Worm (Caenorhabditis elegans) whole organism, young adult: ENCODE data around the gene tag-243.
A peak's percentile ranks its signal among the peaks of the same experiment; 100 is the strongest.

Experiments used
- B0261.1 ChIP-seq: sonication (generic microtip); optimal IDR thresholded peaks from 2 replicates; lab custom pipeline; 2016; ENCODE audit warnings: mild to moderate bottlenecking, missing genetic modification characterization, moderate library complexity, missing compliant biosample characterization
- D2030.7 ChIP-seq: fragments of 200-800 bp; sonication (Bioruptor generic); IDR thresholded peaks from 2 replicates; pipeline ENCODE4 v1.3.6; 2022; ENCODE audit warnings: missing genetic modification reagents, missing genetic modification characterization, missing compliant biosample characterization
- F10E7.11 ChIP-seq: sonication (generic microtip); optimal IDR thresholded peaks from 2 replicates; lab custom pipeline; 2017; ENCODE audit warnings: mild to moderate bottlenecking, missing genetic modification characterization, moderate library complexity, missing compliant biosample characterization
- F39B2.1 ChIP-seq: fragments of 200-800 bp; sonication (Bioruptor generic); IDR thresholded peaks from 2 replicates; pipeline ENCODE4 v1.3.6; 2022; ENCODE audit warnings: missing genetic modification reagents, missing genetic modification characterization, missing compliant biosample characterization
- F55B11.4 ChIP-seq: sonication (generic microtip); optimal IDR thresholded peaks from 2 replicates; lab custom pipeline; 2016; ENCODE audit warnings: missing compliant biosample characterization, missing genetic modification characterization, borderline replicate concordance; ENCODE audit not compliant: insufficient read depth
- K11D2.4 ChIP-seq: fragments of 200-800 bp; sonication (Bioruptor generic); IDR thresholded peaks from 2 replicates; pipeline ENCODE4 v1.3.6; 2022; ENCODE audit warnings: missing genetic modification reagents, missing genetic modification characterization, missing compliant biosample characterization
- T07F8.4 ChIP-seq: sonication (generic microtip); optimal IDR thresholded peaks from 2 replicates; lab custom pipeline; 2016; ENCODE audit warnings: mild to moderate bottlenecking, missing genetic modification characterization, moderate library complexity, missing compliant biosample characterization
- Y53G8AR.9 ChIP-seq: fragments of 200-800 bp; sonication (Bioruptor generic); conservative IDR thresholded peaks from 2 replicates; pipeline ENCODE4 v1.3.6; 2022; ENCODE audit warnings: missing genetic modification reagents, missing genetic modification characterization, missing compliant biosample characterization
- ama-1 ChIP-seq, 3 experiments: fragments of 150-350 bp in 1 of 3; sonication (generic microtip) in 2 of 3; optimal IDR thresholded peaks; 2 replicates each; lab custom pipeline; 2014 to 2018; ENCODE audit warnings: missing biosample characterization in 2 of 3, missing genetic modification characterization in 2 of 3, missing genetic modification reagents in 2 of 3
- aptf-2 ChIP-seq: fragments of 200-800 bp; sonication (Bioruptor generic); conservative IDR thresholded peaks from 2 replicates; pipeline ENCODE4 v1.3.6; 2022; ENCODE audit warnings: missing genetic modification reagents, missing genetic modification characterization, missing compliant biosample characterization
- cebp-1 ChIP-seq, 2 experiments: fragments of 200-800 bp in 1 of 2; sonication (Bioruptor generic) in 1 of 2; sonication (generic microtip) in 1 of 2; IDR thresholded peaks in 1 of 2; optimal IDR thresholded peaks in 1 of 2; 2 replicates each; pipeline versions ENCODE4 v1.3.6 to Lab custom; 2017 to 2022; ENCODE audit warnings: missing compliant biosample characterization in 2 of 2, missing genetic modification characterization in 2 of 2, mild to moderate bottlenecking in 1 of 2, missing genetic modification reagents in 1 of 2, moderate library complexity in 1 of 2
- ceh-40 ChIP-seq: fragments of 200-800 bp; sonication (Bioruptor generic); IDR thresholded peaks from 2 replicates; pipeline ENCODE4 v1.3.6; 2022; ENCODE audit warnings: missing genetic modification characterization, missing compliant biosample characterization
- ceh-79 ChIP-seq: sonication (generic microtip); optimal IDR thresholded peaks from 2 replicates; lab custom pipeline; 2017; ENCODE audit warnings: mild to moderate bottlenecking, missing genetic modification characterization, missing compliant biosample characterization
- chd-7 ChIP-seq: sonication (generic microtip); optimal IDR thresholded peaks from 2 replicates; lab custom pipeline; 2016; ENCODE audit warnings: mild to moderate bottlenecking, missing genetic modification characterization, moderate library complexity, missing compliant biosample characterization
- dox-1 ChIP-seq: fragments of 200-800 bp; sonication (Bioruptor generic); IDR thresholded peaks from 2 replicates; pipeline ENCODE4 v1.3.6; 2022; ENCODE audit warnings: missing genetic modification reagents, missing genetic modification characterization, missing compliant biosample characterization
- efl-1 ChIP-seq: fragments of 150-350 bp; optimal IDR thresholded peaks from 2 replicates; lab custom pipeline; 2014; ENCODE audit warnings: missing biosample characterization, missing genetic modification reagents, missing genetic modification characterization
- ekl-4 ChIP-seq: fragments of 200-800 bp; sonication (Bioruptor generic); IDR thresholded peaks from 2 replicates; pipeline ENCODE4 v1.3.6; 2022; ENCODE audit warnings: missing genetic modification reagents, missing genetic modification characterization, missing compliant biosample characterization
- hmg-1.2 ChIP-seq: fragments of 200-800 bp; sonication (Bioruptor generic); IDR thresholded peaks from 2 replicates; pipeline ENCODE4 v1.3.6; 2022; ENCODE audit warnings: missing genetic modification reagents, missing genetic modification characterization, missing compliant biosample characterization
- lag-1 ChIP-seq: fragments of 200-800 bp; sonication (Bioruptor generic); IDR thresholded peaks from 2 replicates; pipeline ENCODE4 v1.3.6; 2022; ENCODE audit warnings: missing genetic modification reagents, missing genetic modification characterization, missing compliant biosample characterization
- lin-40 ChIP-seq: sonication (generic microtip); optimal IDR thresholded peaks from 2 replicates; lab custom pipeline; 2016; ENCODE audit warnings: missing genetic modification characterization, mild to moderate bottlenecking, missing compliant biosample characterization, missing genotype, missing genetic modification reagents
- lin-54 ChIP-seq: fragments of 200-800 bp; sonication (Bioruptor generic); optimal IDR thresholded peaks from 2 replicates; lab custom pipeline; 2018; ENCODE audit warnings: mild to moderate bottlenecking, missing genetic modification characterization, missing compliant biosample characterization
- lir-1 ChIP-seq: fragments of 200-800 bp; sonication (Bioruptor generic); conservative IDR thresholded peaks from 2 replicates; pipeline ENCODE4 v1.3.6; 2022; ENCODE audit warnings: missing genetic modification reagents, missing genetic modification characterization, missing compliant biosample characterization
- lsy-27 ChIP-seq: sonication (generic microtip); optimal IDR thresholded peaks from 2 replicates; lab custom pipeline; 2017; ENCODE audit warnings: missing genetic modification characterization, mild to moderate bottlenecking, missing compliant biosample characterization, antibody characterized with exemption, missing genotype, borderline replicate concordance; ENCODE audit not compliant: insufficient read depth
- mel-28 ChIP-seq: sonication (generic microtip); optimal IDR thresholded peaks from 2 replicates; lab custom pipeline; 2016; ENCODE audit warnings: borderline replicate concordance, mild to moderate bottlenecking, missing genetic modification characterization, missing compliant biosample characterization
- mxl-1 ChIP-seq: sonication (generic microtip); optimal IDR thresholded peaks from 2 replicates; lab custom pipeline; 2016; ENCODE audit warnings: missing genetic modification characterization, missing compliant biosample characterization
- nfya-1 ChIP-seq: sonication (generic microtip); optimal IDR thresholded peaks from 2 replicates; lab custom pipeline; 2017; ENCODE audit warnings: antibody characterized with exemption, missing compliant biosample characterization, missing genetic modification characterization, borderline replicate concordance; ENCODE audit not compliant: insufficient read depth
- nhr-80 ChIP-seq: sonication (generic microtip); optimal IDR thresholded peaks from 2 replicates; lab custom pipeline; 2016; ENCODE audit warnings: missing genetic modification characterization, missing compliant biosample characterization
- nhr-90 ChIP-seq: sonication (generic microtip); optimal IDR thresholded peaks from 2 replicates; lab custom pipeline; 2016; ENCODE audit warnings: missing genotype, mild to moderate bottlenecking, missing genetic modification characterization, missing compliant biosample characterization
- snpc-1.3 ChIP-seq: sonication (generic microtip); optimal IDR thresholded peaks from 2 replicates; lab custom pipeline; 2017; ENCODE audit warnings: missing genetic modification characterization, mild to moderate bottlenecking, missing compliant biosample characterization, antibody characterized with exemption, moderate library complexity, missing genotype, missing genetic modification reagents; ENCODE audit not compliant: insufficient read depth
- snpc-3.4 ChIP-seq: sonication (generic microtip); optimal IDR thresholded peaks from 2 replicates; lab custom pipeline; 2017; ENCODE audit warnings: missing genetic modification characterization, mild to moderate bottlenecking, missing compliant biosample characterization, antibody characterized with exemption, moderate library complexity, missing genotype, missing genetic modification reagents
- snpc-4 ChIP-seq, 5 experiments: fragments of 150-350 bp in 1 of 5; sonication (generic microtip) in 4 of 5; optimal IDR thresholded peaks; 2 replicates each; lab custom pipeline; 2014 to 2018; ENCODE audit warnings: missing genetic modification characterization in 5 of 5, missing biosample characterization in 3 of 5, antibody characterized with exemption in 2 of 5, mild to moderate bottlenecking in 2 of 5, missing compliant biosample characterization in 2 of 5, missing genotype in 2 of 5, moderate library complexity in 2 of 5, missing genetic modification reagents in 1 of 5
- unc-62 ChIP-seq: fragments of 150-350 bp; optimal IDR thresholded peaks from 2 replicates; lab custom pipeline; 2014; ENCODE audit warnings: missing biosample characterization, missing genetic modification reagents, missing genetic modification characterization
- ztf-18 ChIP-seq: sonication (generic microtip); optimal IDR thresholded peaks from 2 replicates; lab custom pipeline; 2016; ENCODE audit warnings: missing genotype, mild to moderate bottlenecking, missing genetic modification characterization, missing compliant biosample characterization
- ztf-22 ChIP-seq: fragments of 200-800 bp; sonication (Bioruptor generic); optimal IDR thresholded peaks from 2 replicates; lab custom pipeline; 2018; ENCODE audit warnings: mild to moderate bottlenecking, missing genetic modification characterization, moderate library complexity, missing compliant biosample characterization
- ztf-26 ChIP-seq: sonication (generic microtip); optimal IDR thresholded peaks from 2 replicates; lab custom pipeline; 2017; ENCODE audit warnings: missing genetic modification characterization, missing compliant biosample characterization
- ztf-28 ChIP-seq: fragments of 200-800 bp; sonication (Bioruptor generic); IDR thresholded peaks from 2 replicates; pipeline ENCODE4 v1.3.6; 2022; ENCODE audit warnings: missing genetic modification reagents, missing genetic modification characterization, missing compliant biosample characterization

The tag-243 gene

DNA sequence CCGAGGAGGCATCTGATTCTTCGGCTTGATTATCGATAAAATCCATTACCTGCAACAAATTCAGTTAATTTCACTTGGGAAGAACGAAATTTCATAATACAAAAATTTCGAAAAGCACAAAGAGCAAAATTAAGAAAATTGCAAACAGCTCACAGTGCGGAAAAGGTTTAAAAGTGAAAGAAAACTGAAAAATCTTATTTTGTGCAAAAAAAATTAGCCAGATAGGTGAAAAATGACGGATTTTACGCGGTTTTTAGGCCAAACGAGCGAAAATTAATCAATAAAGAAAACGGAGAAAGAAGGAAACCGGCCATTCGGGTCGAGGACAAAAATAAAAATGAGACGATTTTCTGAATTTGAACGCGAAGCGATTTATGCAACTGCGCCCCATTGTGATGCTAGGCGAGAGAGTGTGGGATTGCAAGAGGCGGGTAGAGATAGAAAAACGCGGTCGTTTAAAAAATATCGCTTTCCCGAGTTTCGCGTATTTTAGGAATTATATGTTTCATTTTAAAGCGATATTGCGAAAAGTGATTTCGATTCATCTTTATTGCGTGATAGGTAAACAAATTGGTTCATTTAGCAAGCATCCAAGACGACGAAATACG is 32.5 kb upstream of the tag-243 start, which contains the start of gene emb-5 (continued):
- TF ChIP-seq lsy-27 (tag; lab: Kevin White, UChicago) (no peak), lag-1 (GFP tag; lab: Robert Waterston, UW) (no peak), ztf-18 (tag; lab: Kevin White, UChicago) (peak; percentile 34), snpc-1.3 (tag; lab: Kevin White, UChicago) (peak; percentile 9), ztf-26 (tag; lab: Kevin White, UChicago) (no peak), dox-1 (GFP tag; lab: Robert Waterston, UW) (peak; percentile 72), Y53G8AR.9 (GFP tag; lab: Robert Waterston, UW) (no peak), ztf-28 (GFP tag; lab: Robert Waterston, UW) (no peak), F55B11.4 (tag; lab: Kevin White, UChicago) (no peak), nfya-1 (tag; lab: Kevin White, UChicago) (no peak), lin-40 (tag; lab: Kevin White, UChicago) (no peak), mxl-1 (tag; lab: Kevin White, UChicago) (no peak), ceh-79 (no peak), B0261.1 (tag; lab: Kevin White, UChicago) (no peak), efl-1 (GFP tag; lab: Kevin White, UChicago) (peak; percentile 58), K11D2.4 (GFP tag; lab: Robert Waterston, UW) (no peak), snpc-3.4 (tag; lab: Kevin White, UChicago) (peak; percentile 18), nhr-90 (tag; lab: Kevin White, UChicago) (no peak), chd-7 (tag; lab: Kevin White, UChicago) (no peak), D2030.7 (GFP tag; lab: Robert Waterston, UW) (0 out of 2 replicates have a peak, but pooled peaks have one; percentile 12), F10E7.11 (tag; lab: Kevin White, UChicago) (no peak), nhr-80 (tag; lab: Kevin White, UChicago) (no peak), lir-1 (GFP tag; lab: Robert Waterston, UW) (no peak), aptf-2 (GFP tag; lab: Robert Waterston, UW) (no peak), ceh-40 (GFP tag; lab: Robert Waterston, UW) (no peak), hmg-1.2 (GFP tag; lab: Robert Waterston, UW) (peak; percentile 97)

DNA sequence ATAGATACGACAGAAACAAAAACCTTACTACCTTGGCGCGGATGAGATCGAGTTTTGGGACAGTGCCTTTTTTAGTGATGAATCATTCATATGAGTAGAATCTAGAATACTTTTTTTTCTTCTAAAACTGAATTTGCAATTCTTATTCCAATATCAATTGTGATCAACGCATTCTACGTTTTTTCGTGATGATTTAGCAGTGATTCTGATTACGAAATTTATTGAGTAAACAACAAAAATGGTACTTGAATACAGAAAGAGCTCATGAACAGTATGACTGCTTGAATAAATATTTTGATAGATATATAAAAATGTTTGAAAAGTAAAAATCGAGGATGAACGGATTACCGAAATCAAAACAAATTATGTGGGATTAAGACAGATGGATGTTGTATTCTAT is 26.8 kb upstream of the tag-243 start, which contains the start of gene him-18:
Gene him-18, minus strand, starts transcription at position 101 of the 400 bp plus-strand sequence.
- TF ChIP-seq mel-28 (tag; lab: Kevin White, UChicago) (no peak), unc-62 (no peak), ceh-40 (GFP tag; lab: Robert Waterston, UW) (no peak), F39B2.1 (no peak), snpc-4 (GFP tag; optimal IDR thresholded peaks at IDR 0.05; lab: Kevin White, UChicago) (no peak), snpc-4 (tag; optimal IDR thresholded peaks at IDR 0.05; lab: Kevin White, UChicago) (no peak), cebp-1 (GFP tag; IDR thresholded peaks at IDR 0.05; lab: Robert Waterston, UW) (no peak), cebp-1 (tag; optimal IDR thresholded peaks at IDR 0.05; lab: Kevin White, UChicago) (no peak), ama-1 (optimal IDR thresholded peaks at IDR 0.05; lab: Kevin White, UChicago) (no peak), ama-1 (GFP tag; optimal IDR thresholded peaks at IDR 0.05; lab: Kevin White, UChicago) (no peak), ekl-4 (no peak), T07F8.4 (tag; lab: Kevin White, UChicago) (no peak), lin-54 (no peak), ztf-22 (GFP tag; lab: Kevin White, UChicago) (no peak), lag-1 (GFP tag; lab: Robert Waterston, UW) (no peak)
